Worm (Caenorhabditis elegans): Measurements from ENCODE around the gene scl-7.

ce11 chrIV:13057418-13057817 lies 12.8 kb upstream of the scl-7 start, which contains the start of gene scl-2:
- no peak for TF ChIP-seq ets-7 (tag; optimal IDR thresholded peaks at IDR 0.05)
- no peak for TF ChIP-seq ama-1 (optimal IDR thresholded peaks at IDR 0.05)
- TF ChIP-seq flt-1 (GFP tag; IDR thresholded peaks at IDR 0.05) = no peak
- TF ChIP-seq F13C5.2 (tag; optimal IDR thresholded peaks at IDR 0.05) = no peak
- no peak for TF ChIP-seq ceh-36 (tag; optimal IDR thresholded peaks at IDR 0.05)
- TF ChIP-seq aly-1 (tag; optimal IDR thresholded peaks at IDR 0.05) = no peak
- no peak for TF ChIP-seq B0310.2 (tag; optimal IDR thresholded peaks at IDR 0.05)
- TF ChIP-seq sea-1 (GFP tag; conservative IDR thresholded peaks at IDR 0.05) = no peak
- no peak for TF ChIP-seq tbx-37 (GFP tag; conservative IDR thresholded peaks at IDR 0.05)
- TF ChIP-seq hmbx-1 (tag; optimal IDR thresholded peaks at IDR 0.05) = no peak
- TF ChIP-seq ceh-13 (GFP tag; optimal IDR thresholded peaks at IDR 0.05) = no peak
